Worm (Caenorhabditis elegans) whole organism, midembryonic: Measurements from ENCODE around the gene lon-2.

Experiments
- cog-1 ChIP-seq: sonication (generic microtip); optimal IDR thresholded peaks from 2 replicates; lab custom pipeline; 2016; ENCODE audit warnings: missing genetic modification characterization, missing compliant biosample characterization
- flt-1 ChIP-seq: fragments of 200-800 bp; sonication (Bioruptor generic); IDR thresholded peaks from 2 replicates; pipeline ENCODE4 v1.3.6; 2022; ENCODE audit warnings: missing genetic modification characterization, missing compliant biosample characterization

- TF ChIP-seq cog-1 (tag; lab: Kevin White, UChicago) (no peak), flt-1 (GFP tag; lab: Robert Waterston, UW) (no peak)
Measured at ce11 chrX:4769885-4770284, 21.0 kb upstream of the lon-2 start, which contains the start of gene npr-1.
